Worm (Caenorhabditis elegans) whole organism, midembryonic: Measurements from ENCODE around the gene F17H10.4.

Experiments used
- cog-1 ChIP-seq: sonication (generic microtip); optimal IDR thresholded peaks from 2 replicates; lab custom pipeline; 2016; ENCODE audit warnings: missing genetic modification characterization, missing compliant biosample characterization
- klf-2 ChIP-seq: fragments of 200-800 bp; sonication (Bioruptor generic); conservative IDR thresholded peaks from 2 replicates; pipeline ENCODE4 v1.3.6; 2022; ENCODE audit warnings: missing genetic modification reagents, missing genetic modification characterization, missing compliant biosample characterization
- tab-1 ChIP-seq: fragments of 200-800 bp; sonication (Bioruptor generic); IDR thresholded peaks from 2 replicates; pipeline ENCODE4 v1.3.6; 2022; ENCODE audit warnings: missing genetic modification characterization, missing compliant biosample characterization
- ztf-29 ChIP-seq: fragments of 200-800 bp; sonication (Bioruptor generic); IDR thresholded peaks from 2 replicates; pipeline ENCODE4 v1.3.6; 2022; ENCODE audit warnings: missing genetic modification reagents, missing genetic modification characterization, missing compliant biosample characterization

- TF ChIP-seq cog-1 (no peak), ztf-29 (no peak), klf-2 (GFP tag; lab: Robert Waterston, UW) (no peak), tab-1 (GFP tag; lab: Robert Waterston, UW) (no peak)
These were observed 44.5 kb upstream of the F17H10.4 start for ce11 chrX:13170804-13171203.
